Fruit fly (Drosophila melanogaster) whole organism, prepupa: Measurements from ENCODE around the gene TM9SF3.

ENCODE experiments used
- CG10631 ChIP-seq: fragments of 200-800 bp; sonication (Bioruptor generic); optimal IDR thresholded peaks from 2 replicates; lab custom pipeline; 2016; ENCODE audit warnings: missing biosample characterization, missing genetic modification characterization
- CG11762 ChIP-seq: fragments of 200-800 bp; sonication (Bioruptor generic); optimal IDR thresholded peaks from 3 replicates; lab custom pipeline; 2016; ENCODE audit warnings: missing biosample characterization, missing genetic modification characterization; ENCODE audit not compliant: insufficient read depth
- CG11902 ChIP-seq: fragments of 200-800 bp; sonication (Bioruptor generic); optimal IDR thresholded peaks from 3 replicates; lab custom pipeline; 2016; ENCODE audit warnings: missing biosample characterization, missing genetic modification characterization
- CG16779 ChIP-seq: fragments of 200-800 bp; sonication (Bioruptor generic); optimal IDR thresholded peaks from 3 replicates; lab custom pipeline; 2017; ENCODE audit warnings: missing biosample characterization, mild to moderate bottlenecking, missing genetic modification characterization
- CG3032 ChIP-seq: fragments of 200-800 bp; optimal IDR thresholded peaks from 2 replicates; lab custom pipeline; 2019; ENCODE audit warnings: missing biosample characterization, mild to moderate bottlenecking, missing genetic modification characterization, moderate library complexity
- CG6808 ChIP-seq: fragments of 200-800 bp; sonication (Bioruptor generic); optimal IDR thresholded peaks from 3 replicates; lab custom pipeline; 2017; ENCODE audit warnings: missing biosample characterization, missing genetic modification characterization, mild to moderate bottlenecking, moderate library complexity, missing genetic modification reagents
- Eip75B ChIP-seq: fragments of 200-800 bp; sonication (Bioruptor generic); optimal IDR thresholded peaks from 3 replicates; lab custom pipeline; 2016; ENCODE audit warnings: missing biosample characterization, missing genetic modification characterization
- Gug ChIP-seq: fragments of 200-800 bp; sonication (Bioruptor generic); IDR thresholded peaks from 2 replicates; pipeline ENCODE4 v1.3.6; 2022; ENCODE audit warnings: missing biosample characterization, missing genetic modification characterization
- Lpt ChIP-seq: fragments of 200-800 bp; sonication (Bioruptor generic); optimal IDR thresholded peaks from 3 replicates; lab custom pipeline; 2016; ENCODE audit warnings: missing biosample characterization, missing genetic modification characterization
- OdsH ChIP-seq: fragments of 200-800 bp; sonication (Bioruptor generic); optimal IDR thresholded peaks from 3 replicates; lab custom pipeline; 2016; ENCODE audit warnings: missing biosample characterization, missing genetic modification characterization
- acj6 ChIP-seq: fragments of 200-800 bp; sonication (Bioruptor generic); optimal IDR thresholded peaks from 3 replicates; lab custom pipeline; 2016; ENCODE audit warnings: missing biosample characterization, missing genetic modification characterization
- dsx ChIP-seq: fragments of 200-800 bp; optimal IDR thresholded peaks from 3 replicates; lab custom pipeline; 2019; ENCODE audit warnings: missing biosample characterization, mild to moderate bottlenecking, missing genetic modification characterization, moderate library complexity; ENCODE audit not compliant: poor library complexity, severe bottlenecking
- fd59A ChIP-seq: fragments of 200-800 bp; sonication (Bioruptor generic); optimal IDR thresholded peaks from 2 replicates; lab custom pipeline; 2017; ENCODE audit warnings: missing biosample characterization, mild to moderate bottlenecking, missing genetic modification characterization, missing genetic modification reagents
- topi ChIP-seq: fragments of 200-800 bp; sonication (Bioruptor generic); optimal IDR thresholded peaks from 3 replicates; lab custom pipeline; 2016; ENCODE audit warnings: missing biosample characterization, missing genetic modification characterization

DNA sequence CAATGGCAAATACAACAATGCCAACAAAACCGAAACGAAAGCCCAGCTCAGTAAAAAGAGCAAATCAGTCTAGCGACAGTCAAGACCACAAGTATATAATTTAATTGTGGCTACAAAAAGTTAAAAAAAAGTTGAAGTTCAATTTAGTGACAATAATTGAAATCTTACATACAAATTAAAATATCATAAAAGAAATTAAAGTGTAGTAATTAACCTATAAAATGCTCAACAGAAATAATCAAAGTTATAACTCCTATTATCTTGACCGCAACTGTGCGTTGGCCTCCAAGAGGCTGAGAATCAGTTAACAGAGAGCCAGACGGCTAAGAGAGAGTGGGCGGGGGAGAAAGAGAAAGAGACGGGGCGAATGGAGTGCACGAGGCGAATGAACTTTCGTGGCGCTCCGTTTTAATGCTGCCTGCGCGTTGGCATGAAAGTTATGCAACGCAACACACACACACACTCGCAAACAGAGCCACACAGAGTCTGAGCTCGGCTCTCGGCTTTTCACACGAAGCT lies 8.0 kb upstream of the TM9SF3 start:
- TF ChIP-seq topi (GFP tag; lab: Kevin White, UChicago): peak; percentile 95
- TF ChIP-seq CG16779 (tag; lab: Kevin White, UChicago): peak; percentile 82
- TF ChIP-seq CG6808 (GFP tag; lab: Kevin White, UChicago): peak; percentile 67
- peak; percentile 90 for TF ChIP-seq CG10631
- peak; percentile 83 for TF ChIP-seq dsx (GFP tag; lab: Kevin White, UChicago)
- TF ChIP-seq Lpt: peak; percentile 95
- TF ChIP-seq Eip75B: peak; percentile 91
- peak; percentile 81 for TF ChIP-seq CG3032 (tag; lab: Kevin White, UChicago)
- peak; percentile 93 for TF ChIP-seq OdsH (GFP tag; lab: Kevin White, UChicago)
- TF ChIP-seq Gug (GFP tag; lab: Robert Waterston, UW): peak; percentile 91
- TF ChIP-seq fd59A (GFP tag; lab: Kevin White, UChicago): peak; percentile 53
- TF ChIP-seq CG11902: peak; percentile 76
- peak; percentile 92 for TF ChIP-seq acj6 (GFP tag; lab: Kevin White, UChicago)
- peak; percentile 80 for TF ChIP-seq CG11762 (GFP tag; lab: Kevin White, UChicago)
